Worm (Caenorhabditis elegans) whole organism, young adult: ENCODE results near the gene W05E10.2.
A peak's percentile ranks its signal among the peaks of the same experiment; 100 is the strongest.

Experiments used
- B0261.1 ChIP-seq: sonication (generic microtip); optimal IDR thresholded peaks from 2 replicates; lab custom pipeline; 2016; ENCODE audit warnings: mild to moderate bottlenecking, missing genetic modification characterization, moderate library complexity, missing compliant biosample characterization
- B0336.3 ChIP-seq: fragments of 200-800 bp; sonication (Bioruptor generic); IDR thresholded peaks from 2 replicates; pipeline ENCODE4 v1.3.6; 2022; ENCODE audit warnings: missing genetic modification characterization, missing compliant biosample characterization
- D2030.7 ChIP-seq: fragments of 200-800 bp; sonication (Bioruptor generic); IDR thresholded peaks from 2 replicates; pipeline ENCODE4 v1.3.6; 2022; ENCODE audit warnings: missing genetic modification reagents, missing genetic modification characterization, missing compliant biosample characterization
- F39B2.1 ChIP-seq: fragments of 200-800 bp; sonication (Bioruptor generic); IDR thresholded peaks from 2 replicates; pipeline ENCODE4 v1.3.6; 2022; ENCODE audit warnings: missing genetic modification reagents, missing genetic modification characterization, missing compliant biosample characterization
- K12H6.12 ChIP-seq: fragments of 200-800 bp; sonication (Bioruptor generic); optimal IDR thresholded peaks from 2 replicates; lab custom pipeline; 2018; ENCODE audit warnings: mild to moderate bottlenecking, missing genetic modification characterization, missing compliant biosample characterization
- T07F8.4 ChIP-seq: sonication (generic microtip); optimal IDR thresholded peaks from 2 replicates; lab custom pipeline; 2016; ENCODE audit warnings: mild to moderate bottlenecking, missing genetic modification characterization, moderate library complexity, missing compliant biosample characterization
- Y67H2A.10 ChIP-seq: fragments of 200-800 bp; sonication (Bioruptor generic); conservative IDR thresholded peaks from 2 replicates; pipeline ENCODE4 v1.3.6; 2022; ENCODE audit warnings: missing genetic modification reagents, missing genetic modification characterization, missing compliant biosample characterization
- ZK185.1 ChIP-seq: sonication (generic microtip); optimal IDR thresholded peaks from 2 replicates; lab custom pipeline; 2016; ENCODE audit warnings: mild to moderate bottlenecking, missing genetic modification characterization, missing compliant biosample characterization; ENCODE audit not compliant: poor library complexity, severe bottlenecking
- akir-1 ChIP-seq: fragments of 200-800 bp; sonication (Bioruptor generic); optimal IDR thresholded peaks from 2 replicates; lab custom pipeline; 2018; ENCODE audit warnings: mild to moderate bottlenecking, missing genetic modification characterization, moderate library complexity, missing compliant biosample characterization
- aptf-3 ChIP-seq: fragments of 200-800 bp; sonication (Bioruptor generic); IDR thresholded peaks from 2 replicates; pipeline ENCODE4 v1.3.6; 2022; ENCODE audit warnings: missing genetic modification characterization, missing compliant biosample characterization
- attf-5 ChIP-seq: fragments of 200-800 bp; sonication (Bioruptor generic); optimal IDR thresholded peaks from 2 replicates; lab custom pipeline; 2018; ENCODE audit warnings: mild to moderate bottlenecking, missing genetic modification characterization, missing compliant biosample characterization
- attf-6 ChIP-seq: fragments of 200-800 bp; sonication (Bioruptor generic); IDR thresholded peaks from 2 replicates; pipeline ENCODE4 v1.3.6; 2022; ENCODE audit warnings: missing genetic modification reagents, missing genetic modification characterization, missing compliant biosample characterization
- bed-1 ChIP-seq: fragments of 200-800 bp; sonication (Bioruptor generic); IDR thresholded peaks from 2 replicates; pipeline ENCODE4 v1.3.6; 2022; ENCODE audit warnings: missing genetic modification reagents, missing genetic modification characterization, missing compliant biosample characterization
- cebp-1 ChIP-seq, 2 experiments: fragments of 200-800 bp in 1 of 2; sonication (Bioruptor generic) in 1 of 2; sonication (generic microtip) in 1 of 2; IDR thresholded peaks in 1 of 2; optimal IDR thresholded peaks in 1 of 2; 2 replicates each; pipeline versions ENCODE4 v1.3.6 to Lab custom; 2017 to 2022; ENCODE audit warnings: missing compliant biosample characterization in 2 of 2, missing genetic modification characterization in 2 of 2, mild to moderate bottlenecking in 1 of 2, missing genetic modification reagents in 1 of 2, moderate library complexity in 1 of 2
- ceh-27 ChIP-seq: fragments of 200-800 bp; sonication (Bioruptor generic); optimal IDR thresholded peaks from 2 replicates; lab custom pipeline; 2018; ENCODE audit warnings: mild to moderate bottlenecking, missing genetic modification characterization, moderate library complexity, missing compliant biosample characterization
- chd-7 ChIP-seq: sonication (generic microtip); optimal IDR thresholded peaks from 2 replicates; lab custom pipeline; 2016; ENCODE audit warnings: mild to moderate bottlenecking, missing genetic modification characterization, moderate library complexity, missing compliant biosample characterization
- die-1 ChIP-seq: sonication (generic microtip); optimal IDR thresholded peaks from 2 replicates; lab custom pipeline; 2016; ENCODE audit warnings: missing genotype, mild to moderate bottlenecking, missing genetic modification characterization, missing compliant biosample characterization
- dpff-1 ChIP-seq: sonication (generic microtip); optimal IDR thresholded peaks from 2 replicates; lab custom pipeline; 2017; ENCODE audit warnings: mild to moderate bottlenecking, missing genetic modification characterization, missing compliant biosample characterization
- egrh-3 ChIP-seq: fragments of 200-800 bp; sonication (Bioruptor generic); IDR thresholded peaks from 2 replicates; pipeline ENCODE4 v1.3.6; 2022; ENCODE audit warnings: missing genetic modification reagents, missing genetic modification characterization, missing compliant biosample characterization
- hlh-12 ChIP-seq: sonication (generic microtip); optimal IDR thresholded peaks from 2 replicates; lab custom pipeline; 2016; ENCODE audit warnings: missing genetic modification characterization, missing compliant biosample characterization
- hmg-1.2 ChIP-seq: fragments of 200-800 bp; sonication (Bioruptor generic); IDR thresholded peaks from 2 replicates; pipeline ENCODE4 v1.3.6; 2022; ENCODE audit warnings: missing genetic modification reagents, missing genetic modification characterization, missing compliant biosample characterization
- hsf-1 ChIP-seq: fragments of 200-800 bp; sonication (Bioruptor generic); IDR thresholded peaks from 2 replicates; pipeline ENCODE4 v1.3.6; 2022; ENCODE audit warnings: missing genetic modification reagents, missing genetic modification characterization, missing compliant biosample characterization
- lag-1 ChIP-seq: fragments of 200-800 bp; sonication (Bioruptor generic); IDR thresholded peaks from 2 replicates; pipeline ENCODE4 v1.3.6; 2022; ENCODE audit warnings: missing genetic modification reagents, missing genetic modification characterization, missing compliant biosample characterization
- let-607 ChIP-seq, 2 experiments: fragments of 200-800 bp in 1 of 2; sonication (Bioruptor generic) in 1 of 2; sonication (generic microtip) in 1 of 2; optimal IDR thresholded peaks; 2 replicates each; lab custom pipeline; 2016 to 2018; ENCODE audit warnings: mild to moderate bottlenecking in 2 of 2, missing compliant biosample characterization in 2 of 2, missing genetic modification characterization in 2 of 2, moderate library complexity in 2 of 2, missing genotype in 1 of 2
- lin-35 ChIP-seq, 3 experiments: fragments of 150-350 bp in 2 of 3; sonication (generic microtip) in 1 of 3; optimal IDR thresholded peaks; 2 replicates each; lab custom pipeline; 2014 to 2018; ENCODE audit warnings: missing biosample characterization in 3 of 3, missing genetic modification characterization in 3 of 3, missing genetic modification reagents in 3 of 3
- lin-54 ChIP-seq: fragments of 200-800 bp; sonication (Bioruptor generic); optimal IDR thresholded peaks from 2 replicates; lab custom pipeline; 2018; ENCODE audit warnings: mild to moderate bottlenecking, missing genetic modification characterization, missing compliant biosample characterization
- lir-1 ChIP-seq: fragments of 200-800 bp; sonication (Bioruptor generic); conservative IDR thresholded peaks from 2 replicates; pipeline ENCODE4 v1.3.6; 2022; ENCODE audit warnings: missing genetic modification reagents, missing genetic modification characterization, missing compliant biosample characterization
- madf-10 ChIP-seq: sonication (generic microtip); optimal IDR thresholded peaks from 2 replicates; lab custom pipeline; 2016; ENCODE audit warnings: mild to moderate bottlenecking, missing genetic modification characterization, missing compliant biosample characterization
- madf-8 ChIP-seq: fragments of 200-800 bp; sonication (Bioruptor generic); conservative IDR thresholded peaks from 2 replicates; pipeline ENCODE4 v1.3.6; 2022; ENCODE audit warnings: missing genetic modification reagents, missing genetic modification characterization, missing compliant biosample characterization
- mcd-1 ChIP-seq: fragments of 200-800 bp; sonication (Bioruptor generic); IDR thresholded peaks from 2 replicates; pipeline ENCODE4 v1.3.6; 2022; ENCODE audit warnings: missing genetic modification reagents, missing genetic modification characterization, missing compliant biosample characterization
- nfyb-1 ChIP-seq: fragments of 200-800 bp; sonication (Bioruptor generic); IDR thresholded peaks from 2 replicates; pipeline ENCODE4 v1.3.6; 2022; ENCODE audit warnings: missing genetic modification reagents, missing genetic modification characterization, missing compliant biosample characterization
- pbrm-1 ChIP-seq: fragments of 200-800 bp; sonication (Bioruptor generic); IDR thresholded peaks from 2 replicates; pipeline ENCODE4 v1.3.6; 2022; ENCODE audit warnings: missing genetic modification reagents, missing genetic modification characterization, missing compliant biosample characterization
- pha-4 ChIP-seq: fragments of 150-350 bp; sonication (generic microtip); optimal IDR thresholded peaks from 2 replicates; lab custom pipeline; 2014; ENCODE audit warnings: missing biosample characterization, missing genetic modification reagents, missing genetic modification characterization
- rec-8 ChIP-seq, 2 experiments: sonication (generic microtip); optimal IDR thresholded peaks; 2 replicates each; lab custom pipeline; 2016; ENCODE audit warnings: mild to moderate bottlenecking in 2 of 2, missing genetic modification characterization in 2 of 2, missing genetic modification reagents in 2 of 2, missing genotype in 2 of 2, missing biosample characterization in 1 of 2, missing compliant biosample characterization in 1 of 2, moderate library complexity in 1 of 2
- zfh-2 ChIP-seq: fragments of 200-800 bp; sonication (Bioruptor generic); conservative IDR thresholded peaks from 2 replicates; pipeline ENCODE4 v1.3.6; 2022; ENCODE audit warnings: missing genetic modification reagents, missing genetic modification characterization, missing compliant biosample characterization
- zim-3 ChIP-seq: sonication (generic microtip); optimal IDR thresholded peaks from 2 replicates; lab custom pipeline; 2017; ENCODE audit warnings: mild to moderate bottlenecking, missing genetic modification characterization, moderate library complexity, missing compliant biosample characterization
- ztf-28 ChIP-seq: fragments of 200-800 bp; sonication (Bioruptor generic); IDR thresholded peaks from 2 replicates; pipeline ENCODE4 v1.3.6; 2022; ENCODE audit warnings: missing genetic modification reagents, missing genetic modification characterization, missing compliant biosample characterization
- ztf-3 ChIP-seq: fragments of 200-800 bp; sonication (Bioruptor generic); optimal IDR thresholded peaks from 2 replicates; lab custom pipeline; 2018; ENCODE audit warnings: mild to moderate bottlenecking, missing genetic modification characterization, missing compliant biosample characterization
- ztf-6 ChIP-seq: fragments of 200-800 bp; sonication (Bioruptor generic); IDR thresholded peaks from 2 replicates; pipeline ENCODE4 v1.3.6; 2022; ENCODE audit warnings: missing genetic modification reagents, missing genetic modification characterization, missing compliant biosample characterization

W05E10.2 gene

DNA sequence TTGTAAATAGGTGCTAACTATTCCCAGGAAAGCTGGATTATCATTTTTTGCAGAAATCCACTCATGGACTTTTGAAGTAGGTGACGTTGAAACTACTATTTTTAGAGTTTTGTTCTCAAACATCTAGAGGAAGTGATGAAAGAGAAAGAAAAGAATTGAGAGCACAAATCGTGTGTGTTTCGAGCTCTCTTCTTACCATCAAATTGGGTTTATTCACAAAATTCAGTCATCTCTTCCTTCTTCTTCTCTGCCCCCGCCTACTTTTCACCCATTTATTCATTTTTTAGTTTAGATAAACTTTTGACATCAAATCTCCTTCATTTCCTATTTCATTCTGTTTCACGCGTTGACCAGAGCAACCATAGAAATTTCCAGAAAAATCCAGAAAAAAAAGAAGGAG is at the start of gene W05E10.2:
TSS of gene W05E10.2 (plus strand) at position 301 of the 400 bp plus-strand sequence.
- no peak for TF ChIP-seq madf-10 (tag; lab: Kevin White, UChicago)

DNA sequence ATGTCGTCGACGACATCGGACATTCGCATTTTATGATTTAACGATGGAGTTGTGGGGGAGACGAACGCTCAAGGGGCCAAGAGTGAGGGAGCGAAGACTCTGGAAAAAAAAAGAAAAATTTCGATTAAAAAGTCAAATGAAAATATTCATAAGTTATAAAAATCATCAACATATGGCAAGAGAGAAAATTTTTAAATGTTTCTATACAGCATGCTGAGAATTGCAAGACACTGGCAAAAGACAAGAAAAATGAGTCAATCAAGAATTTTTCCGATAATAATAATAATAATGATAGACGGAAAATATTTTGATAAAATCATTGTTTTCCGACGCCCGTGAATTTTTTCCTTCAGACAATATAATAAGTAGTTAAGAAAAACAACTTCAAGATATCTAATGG is 49.8 kb upstream of the W05E10.2 start, which contains the start of gene sipa-1:
TSS of gene sipa-1 (minus strand) at position 101 of the 400 bp plus-strand sequence.
- TF ChIP-seq nfyb-1 (GFP tag; lab: Robert Waterston, UW) (no peak), zfh-2 (0 out of 2 replicates have a peak, but pooled peaks have one; percentile 1)

ce11 chrV:11638634-11639117 is 48.3 kb upstream of the W05E10.2 start:
- no peak for TF ChIP-seq hsf-1 (GFP tag; lab: Robert Waterston, UW)
- peak; percentile 3 for TF ChIP-seq chd-7 (tag; lab: Kevin White, UChicago)
- peak in 1 of 3 experiments; percentile 24 for TF ChIP-seq lin-35 (GFP tag; optimal IDR thresholded peaks at IDR 0.05; lab: Kevin White, UChicago)
- peak; percentile 79 for TF ChIP-seq K12H6.12
- TF ChIP-seq attf-5 (GFP tag; lab: Kevin White, UChicago) = peak; percentile 4
- TF ChIP-seq die-1 (tag; lab: Kevin White, UChicago) = no peak
- no peak for TF ChIP-seq ztf-28
- TF ChIP-seq nfyb-1 (GFP tag; lab: Robert Waterston, UW) = peak; percentile 34; the same call in 1 of the 2 replicates
- TF ChIP-seq lin-54 (GFP tag; lab: Kevin White, UChicago) = peak; percentile 18
- peak; percentile 27; the same call in 1 of the 2 replicates for TF ChIP-seq pbrm-1 (GFP tag; lab: Robert Waterston, UW)
- peak; percentile 67; the same call in 1 of the 2 replicates for TF ChIP-seq lir-1 (GFP tag; lab: Robert Waterston, UW)
- peak; percentile 29; the same call in 1 of the 2 replicates for TF ChIP-seq egrh-3 (GFP tag; lab: Robert Waterston, UW)
- TF ChIP-seq F39B2.1 (GFP tag; lab: Robert Waterston, UW) = no peak
- TF ChIP-seq ztf-3 = peak; percentile 97
- no peak for TF ChIP-seq Y67H2A.10
- peak; percentile 40; the same call in 1 of the 2 replicates for TF ChIP-seq hmg-1.2 (GFP tag; lab: Robert Waterston, UW)
- TF ChIP-seq cebp-1 (GFP tag; IDR thresholded peaks at IDR 0.05; lab: Robert Waterston, UW) = no peak
- peak; percentile 56 for TF ChIP-seq cebp-1 (tag; optimal IDR thresholded peaks at IDR 0.05; lab: Kevin White, UChicago)
- TF ChIP-seq mcd-1 (GFP tag; lab: Robert Waterston, UW) = peak; percentile 31; the same call in 1 of the 2 replicates
- TF ChIP-seq ceh-27 (GFP tag; lab: Kevin White, UChicago) = peak; percentile 80

DNA sequence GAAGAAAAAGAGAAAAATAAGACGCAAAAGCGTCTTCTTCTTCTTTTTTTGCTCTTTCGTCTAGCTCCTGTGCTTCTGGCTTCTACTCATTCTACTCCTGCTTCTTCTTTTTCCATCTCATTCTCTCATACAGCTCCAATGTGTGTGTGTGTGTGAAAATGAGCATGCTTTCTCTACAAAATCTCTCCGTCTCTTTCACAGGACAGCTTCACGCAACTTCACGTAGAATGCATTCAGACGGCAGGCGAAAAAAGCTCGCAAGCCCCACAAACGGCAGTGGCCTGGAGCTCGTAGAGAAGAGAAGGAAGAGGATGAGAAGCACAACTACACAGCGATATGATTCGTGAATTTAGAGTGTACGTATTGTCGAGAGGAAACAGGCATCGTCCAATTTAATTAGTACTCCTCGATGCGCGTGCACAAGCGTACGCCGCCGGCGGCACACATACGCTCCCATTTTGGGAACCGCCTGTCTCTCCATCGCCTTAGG is 45.6 kb upstream of the W05E10.2 start:
- TF ChIP-seq ztf-6 (GFP tag; lab: Robert Waterston, UW) (no peak), cebp-1 (GFP tag; IDR thresholded peaks at IDR 0.05; lab: Robert Waterston, UW) (no peak), cebp-1 (tag; optimal IDR thresholded peaks at IDR 0.05; lab: Kevin White, UChicago) (peak; percentile 48), pbrm-1 (GFP tag; lab: Robert Waterston, UW) (no peak), madf-8 (GFP tag; lab: Robert Waterston, UW) (no peak), T07F8.4 (no peak), let-607 (tag; optimal IDR thresholded peaks at IDR 0.05; lab: Kevin White, UChicago) (no peak), aptf-3 (no peak), attf-6 (no peak), chd-7 (tag; lab: Kevin White, UChicago) (peak; percentile 4), ZK185.1 (tag; lab: Kevin White, UChicago) (no peak), akir-1 (GFP tag; lab: Kevin White, UChicago) (no peak), hlh-12 (tag; lab: Kevin White, UChicago) (no peak), dpff-1 (no peak), D2030.7 (GFP tag; lab: Robert Waterston, UW) (no peak), zim-3 (no peak), hmg-1.2 (GFP tag; lab: Robert Waterston, UW) (peak; percentile 28; the same call in 1 of the 2 replicates), B0336.3 (GFP tag; lab: Robert Waterston, UW) (no peak), rec-8 (tag; optimal IDR thresholded peaks at IDR 0.05; lab: Kevin White, UChicago) (no peak), pha-4 (tag; lab: Kevin White, UChicago) (no peak), bed-1 (no peak), K12H6.12 (peak; percentile 59), zfh-2 (peak; percentile 79), nfyb-1 (GFP tag; lab: Robert Waterston, UW) (no peak), mcd-1 (GFP tag; lab: Robert Waterston, UW) (0 out of 2 replicates have a peak, but pooled peaks have one; percentile 22), lag-1 (GFP tag; lab: Robert Waterston, UW) (no peak), B0261.1 (tag; lab: Kevin White, UChicago) (no peak)
